Fruit fly (Drosophila melanogaster) whole organism, pupa: ENCODE data around the gene tw.

Experiments
- CG10348 ChIP-seq: fragments of 200-800 bp; sonication (Bioruptor generic); IDR thresholded peaks from 2 replicates; pipeline ENCODE4 v1.3.6; 2022; ENCODE audit warnings: missing biosample characterization, missing genetic modification characterization
- CG12605 ChIP-seq: fragments of 200-800 bp; sonication (Bioruptor generic); IDR thresholded peaks from 2 replicates; pipeline ENCODE4 v1.3.6; 2022; ENCODE audit warnings: missing biosample characterization, missing genetic modification characterization
- CG13204 ChIP-seq: fragments of 200-800 bp; sonication (Bioruptor generic); optimal IDR thresholded peaks from 2 replicates; lab custom pipeline; 2018; ENCODE audit warnings: missing biosample characterization, mild to moderate bottlenecking, missing genetic modification characterization, moderate library complexity
- CG14655 ChIP-seq: fragments of 200-800 bp; sonication (Bioruptor generic); optimal IDR thresholded peaks from 3 replicates; lab custom pipeline; 2017; ENCODE audit warnings: mild to moderate bottlenecking, missing biosample characterization, missing genetic modification reagents, missing genetic modification characterization
- CG15710 ChIP-seq: fragments of 200-800 bp; sonication (Bioruptor generic); optimal IDR thresholded peaks from 2 replicates; lab custom pipeline; 2018; ENCODE audit warnings: missing biosample characterization, mild to moderate bottlenecking, missing genetic modification characterization, moderate library complexity
- CG17806 ChIP-seq: fragments of 200-800 bp; sonication (Bioruptor generic); optimal IDR thresholded peaks from 2 replicates; lab custom pipeline; 2018; ENCODE audit warnings: missing biosample characterization, mild to moderate bottlenecking, missing genetic modification characterization, moderate library complexity
- CG32121 ChIP-seq: fragments of 200-800 bp; sonication (Bioruptor generic); IDR thresholded peaks from 2 replicates; pipeline ENCODE4 v1.3.6; 2022; ENCODE audit warnings: missing biosample characterization, missing genetic modification characterization
- CG34367 ChIP-seq: fragments of 200-800 bp; sonication (Bioruptor generic); optimal IDR thresholded peaks from 2 replicates; lab custom pipeline; 2018; ENCODE audit warnings: missing biosample characterization, mild to moderate bottlenecking, missing genetic modification characterization
- CG4496 ChIP-seq: fragments of 200-800 bp; sonication (Bioruptor generic); IDR thresholded peaks from 3 replicates; pipeline ENCODE4 v1.3.6; 2022; ENCODE audit warnings: missing biosample characterization, missing genetic modification characterization
- CG8159 ChIP-seq: fragments of 200-800 bp; sonication (Bioruptor generic); optimal IDR thresholded peaks from 3 replicates; lab custom pipeline; 2018; ENCODE audit warnings: missing biosample characterization, mild to moderate bottlenecking, missing genetic modification characterization, moderate library complexity
- CG8301 ChIP-seq: fragments of 200-800 bp; sonication (Bioruptor generic); optimal IDR thresholded peaks from 2 replicates; lab custom pipeline; 2018; ENCODE audit warnings: missing biosample characterization, mild to moderate bottlenecking, missing genetic modification characterization
- CG9948 ChIP-seq: fragments of 200-800 bp; sonication (Bioruptor generic); optimal IDR thresholded peaks from 2 replicates; lab custom pipeline; 2018; ENCODE audit warnings: missing biosample characterization, mild to moderate bottlenecking, missing genetic modification characterization, moderate library complexity
- D1 ChIP-seq: fragments of 200-800 bp; sonication (Bioruptor generic); optimal IDR thresholded peaks from 2 replicates; lab custom pipeline; 2018; ENCODE audit warnings: missing biosample characterization, mild to moderate bottlenecking, missing genetic modification characterization, moderate library complexity
- EcR ChIP-seq: fragments of 200-800 bp; sonication (Bioruptor generic); optimal IDR thresholded peaks from 3 replicates; lab custom pipeline; 2019; ENCODE audit warnings: missing biosample characterization, missing genetic modification characterization, mild to moderate bottlenecking, moderate library complexity, missing genetic modification reagents
- Ets98B ChIP-seq: fragments of 200-800 bp; sonication (Bioruptor generic); IDR thresholded peaks from 2 replicates; pipeline ENCODE4 v1.3.6; 2022; ENCODE audit warnings: missing biosample characterization, missing genetic modification characterization
- Pif1A ChIP-seq: fragments of 200-800 bp; sonication (Bioruptor generic); optimal IDR thresholded peaks from 3 replicates; lab custom pipeline; 2016; ENCODE audit warnings: missing biosample characterization, missing genetic modification characterization
- Pif1B ChIP-seq: fragments of 200-800 bp; sonication (Bioruptor generic); optimal IDR thresholded peaks from 3 replicates; lab custom pipeline; 2016; ENCODE audit warnings: missing biosample characterization, missing genetic modification characterization
- Snoo ChIP-seq: fragments of 200-800 bp; sonication (Bioruptor generic); optimal IDR thresholded peaks from 3 replicates; lab custom pipeline; 2017; ENCODE audit warnings: missing biosample characterization, mild to moderate bottlenecking, missing genetic modification characterization, inconsistent platforms
- fd96Ca ChIP-seq: fragments of 200-800 bp; sonication (Bioruptor generic); IDR thresholded peaks from 3 replicates; pipeline ENCODE4 v1.3.6; 2022; ENCODE audit warnings: missing biosample characterization, missing genetic modification characterization
- gl ChIP-seq: fragments of 200-800 bp; sonication (Bioruptor generic); optimal IDR thresholded peaks from 2 replicates; lab custom pipeline; 2018; ENCODE audit warnings: missing biosample characterization, mild to moderate bottlenecking, missing genetic modification characterization
- rn ChIP-seq: fragments of 200-800 bp; sonication (Bioruptor generic); IDR thresholded peaks from 2 replicates; pipeline ENCODE4 v1.3.6; 2022; ENCODE audit warnings: missing biosample characterization, missing genetic modification characterization

Gene tw

dm6 chrX:784456-784855 lies at the start of gene tw:
Gene tw, plus strand, starts transcription at chrX:784746.
- TF ChIP-seq fd96Ca (no peak), Ets98B (no peak), CG8159 (tag; lab: Kevin White, UChicago) (no peak), CG8301 (tag; lab: Kevin White, UChicago) (no peak), CG32121 (no peak), Pif1B (GFP tag; lab: Kevin White, UChicago) (no peak), gl (no peak), CG13204 (no peak), Snoo (tag; lab: Kevin White, UChicago) (no peak), CG4496 (GFP tag; lab: Robert Waterston, UW) (no peak), CG14655 (GFP tag; lab: Kevin White, UChicago) (no peak), CG34367 (no peak), CG15710 (tag; lab: Kevin White, UChicago) (no peak)

- TF ChIP-seq CG8301 (tag; lab: Kevin White, UChicago) (peak; percentile 26), CG4496 (GFP tag; lab: Robert Waterston, UW) (0 out of 3 replicates have a peak, but pooled peaks have one; percentile 36), CG8159 (tag; lab: Kevin White, UChicago) (peak; percentile 47), Pif1B (GFP tag; lab: Kevin White, UChicago) (peak; percentile 60), rn (no peak), Pif1A (GFP tag; lab: Kevin White, UChicago) (peak; percentile 65), CG9948 (tag; lab: Kevin White, UChicago) (no peak), Ets98B (no peak), CG12605 (no peak), CG32121 (no peak), CG15710 (tag; lab: Kevin White, UChicago) (peak; percentile 20), Snoo (tag; lab: Kevin White, UChicago) (peak; percentile 47), CG17806 (tag; lab: Kevin White, UChicago) (peak; percentile 26), gl (no peak), EcR (GFP tag; lab: Kevin White, UChicago) (peak; percentile 83), CG14655 (GFP tag; lab: Kevin White, UChicago) (no peak), fd96Ca (peak; percentile 53; the same call in 2 of the 3 replicates), CG13204 (no peak)
Observed at dm6 chrX:739621-740216, 44.8 kb upstream of the tw start.

dm6 chrX:750047-750446 lies 34.5 kb upstream of the tw start, which contains the start of gene CG5254:
Gene CG5254, plus strand, starts transcription at chrX:750347.
- TF ChIP-seq fd96Ca, result no peak
- TF ChIP-seq CG14655 (GFP tag; lab: Kevin White, UChicago), result no peak
- TF ChIP-seq CG32121, result no peak
- no peak for TF ChIP-seq CG34367
- TF ChIP-seq rn, result no peak
- TF ChIP-seq Ets98B, result no peak
- TF ChIP-seq gl, result no peak
- TF ChIP-seq CG17806 (tag; lab: Kevin White, UChicago), result no peak
- no peak for TF ChIP-seq CG8159 (tag; lab: Kevin White, UChicago)
- no peak for TF ChIP-seq Snoo (tag; lab: Kevin White, UChicago)
- no peak for TF ChIP-seq Pif1B (GFP tag; lab: Kevin White, UChicago)
- no peak for TF ChIP-seq CG9948 (tag; lab: Kevin White, UChicago)
- TF ChIP-seq Pif1A (GFP tag; lab: Kevin White, UChicago), result no peak
- TF ChIP-seq, all 21 proteins: peak for 0

- TF ChIP-seq CG8159 (tag; lab: Kevin White, UChicago), result no peak
- no peak for TF ChIP-seq Ets98B
- TF ChIP-seq Pif1A (GFP tag; lab: Kevin White, UChicago), result no peak
- TF ChIP-seq D1 (tag; lab: Kevin White, UChicago), result no peak
- no peak for TF ChIP-seq rn
- no peak for TF ChIP-seq CG32121
- no peak for TF ChIP-seq fd96Ca
- no peak for TF ChIP-seq CG9948 (tag; lab: Kevin White, UChicago)
- TF ChIP-seq CG34367, result no peak
- TF ChIP-seq EcR (GFP tag; lab: Kevin White, UChicago), result no peak
- no peak for TF ChIP-seq CG10348 (GFP tag; lab: Robert Waterston, UW)
- TF ChIP-seq CG13204, result no peak
- TF ChIP-seq CG12605, result no peak
- no peak for TF ChIP-seq CG4496 (GFP tag; lab: Robert Waterston, UW)
- TF ChIP-seq, all 21 proteins: peak for 0
Observed at dm6 chrX:751201-751600, 33.3 kb upstream of the tw start, which contains the start of gene CG13362. Gene CG13362, minus strand, starts transcription at chrX:751301.

dm6 chrX:753553-753952 lies 31.0 kb upstream of the tw start, which contains the start of gene CG13361:
Gene CG13361, minus strand, starts transcription at chrX:753653.
- no peak for TF ChIP-seq fd96Ca
- no peak for TF ChIP-seq CG4496 (GFP tag; lab: Robert Waterston, UW)
- no peak for TF ChIP-seq CG13204
- TF ChIP-seq EcR (GFP tag; lab: Kevin White, UChicago), result no peak
- TF ChIP-seq gl, result no peak
- TF ChIP-seq D1 (tag; lab: Kevin White, UChicago), result no peak
- no peak for TF ChIP-seq CG15710 (tag; lab: Kevin White, UChicago)
- TF ChIP-seq Pif1B (GFP tag; lab: Kevin White, UChicago), result no peak
- no peak for TF ChIP-seq CG14655 (GFP tag; lab: Kevin White, UChicago)
- TF ChIP-seq rn, result no peak
- TF ChIP-seq CG12605, result no peak
- no peak for TF ChIP-seq CG17806 (tag; lab: Kevin White, UChicago)
- no peak for TF ChIP-seq CG8159 (tag; lab: Kevin White, UChicago)
- no peak for TF ChIP-seq CG34367
- TF ChIP-seq CG9948 (tag; lab: Kevin White, UChicago), result no peak
- no peak for TF ChIP-seq CG32121
- TF ChIP-seq Snoo (tag; lab: Kevin White, UChicago), result no peak
- no peak for TF ChIP-seq CG8301 (tag; lab: Kevin White, UChicago)
- TF ChIP-seq Ets98B, result no peak
- TF ChIP-seq CG10348 (GFP tag; lab: Robert Waterston, UW), result no peak
- TF ChIP-seq, all 21 proteins: peak for 0
